Worm (Caenorhabditis elegans) whole organism, young adult: ENCODE data around the gene nmur-2.

Source experiments
- B0336.3 ChIP-seq: fragments of 200-800 bp; sonication (Bioruptor generic); IDR thresholded peaks from 2 replicates; pipeline ENCODE4 v1.3.6; 2022; ENCODE audit warnings: missing genetic modification characterization, missing compliant biosample characterization
- C06A6.2 ChIP-seq: fragments of 200-800 bp; sonication (Bioruptor generic); conservative IDR thresholded peaks from 2 replicates; pipeline ENCODE4 v1.3.6; 2022; ENCODE audit warnings: missing genetic modification characterization, missing compliant biosample characterization
- C17E4.6 ChIP-seq: fragments of 200-800 bp; sonication (Bioruptor generic); IDR thresholded peaks from 2 replicates; pipeline ENCODE4 v1.3.6; 2022; ENCODE audit warnings: missing genetic modification reagents, missing genetic modification characterization, missing compliant biosample characterization
- F33H1.4 ChIP-seq: fragments of 200-800 bp; sonication (Bioruptor generic); IDR thresholded peaks from 2 replicates; pipeline ENCODE4 v1.3.6; 2022; ENCODE audit warnings: missing genetic modification reagents, missing genetic modification characterization, missing compliant biosample characterization
- F37B4.10 ChIP-seq: fragments of 200-800 bp; sonication (Bioruptor generic); IDR thresholded peaks from 2 replicates; pipeline ENCODE4 v1.3.6; 2022; ENCODE audit warnings: missing genetic modification characterization, missing compliant biosample characterization
- F52B5.7 ChIP-seq: sonication (generic microtip); optimal IDR thresholded peaks from 2 replicates; lab custom pipeline; 2016; ENCODE audit warnings: mild to moderate bottlenecking, missing genetic modification characterization, missing compliant biosample characterization
- F57C9.4 ChIP-seq: sonication (generic microtip); optimal IDR thresholded peaks from 2 replicates; lab custom pipeline; 2017; ENCODE audit warnings: mild to moderate bottlenecking, missing genetic modification characterization, missing compliant biosample characterization
- K11D2.4 ChIP-seq: fragments of 200-800 bp; sonication (Bioruptor generic); IDR thresholded peaks from 2 replicates; pipeline ENCODE4 v1.3.6; 2022; ENCODE audit warnings: missing genetic modification reagents, missing genetic modification characterization, missing compliant biosample characterization
- Y95B8A.8 ChIP-seq: fragments of 200-800 bp; sonication (Bioruptor generic); IDR thresholded peaks from 2 replicates; pipeline ENCODE4 v1.3.6; 2022; ENCODE audit warnings: missing genetic modification reagents, missing genetic modification characterization, missing compliant biosample characterization
- aptf-2 ChIP-seq: fragments of 200-800 bp; sonication (Bioruptor generic); conservative IDR thresholded peaks from 2 replicates; pipeline ENCODE4 v1.3.6; 2022; ENCODE audit warnings: missing genetic modification reagents, missing genetic modification characterization, missing compliant biosample characterization
- aptf-3 ChIP-seq: fragments of 200-800 bp; sonication (Bioruptor generic); IDR thresholded peaks from 2 replicates; pipeline ENCODE4 v1.3.6; 2022; ENCODE audit warnings: missing genetic modification characterization, missing compliant biosample characterization
- attf-3 ChIP-seq: fragments of 200-800 bp; sonication (Bioruptor generic); conservative IDR thresholded peaks from 2 replicates; pipeline ENCODE4 v1.3.6; 2022; ENCODE audit warnings: missing genetic modification reagents, missing genetic modification characterization, missing compliant biosample characterization
- bed-2 ChIP-seq: fragments of 200-800 bp; sonication (Bioruptor generic); IDR thresholded peaks from 2 replicates; pipeline ENCODE4 v1.3.6; 2022; ENCODE audit warnings: missing genetic modification reagents, missing genetic modification characterization, missing compliant biosample characterization
- ccch-3 ChIP-seq: fragments of 200-800 bp; sonication (Bioruptor generic); optimal IDR thresholded peaks from 2 replicates; lab custom pipeline; 2018; ENCODE audit warnings: mild to moderate bottlenecking, missing genetic modification characterization, missing compliant biosample characterization
- cebp-1 ChIP-seq, 2 experiments: fragments of 200-800 bp in 1 of 2; sonication (Bioruptor generic) in 1 of 2; sonication (generic microtip) in 1 of 2; IDR thresholded peaks in 1 of 2; optimal IDR thresholded peaks in 1 of 2; 2 replicates each; pipeline versions ENCODE4 v1.3.6 to Lab custom; 2017 to 2022; ENCODE audit warnings: missing compliant biosample characterization in 2 of 2, missing genetic modification characterization in 2 of 2, mild to moderate bottlenecking in 1 of 2, missing genetic modification reagents in 1 of 2, moderate library complexity in 1 of 2
- ceh-27 ChIP-seq: fragments of 200-800 bp; sonication (Bioruptor generic); optimal IDR thresholded peaks from 2 replicates; lab custom pipeline; 2018; ENCODE audit warnings: mild to moderate bottlenecking, missing genetic modification characterization, moderate library complexity, missing compliant biosample characterization
- ceh-91 ChIP-seq: fragments of 200-800 bp; sonication (Bioruptor generic); IDR thresholded peaks from 2 replicates; pipeline ENCODE4 v1.3.6; 2022; ENCODE audit warnings: missing genetic modification reagents, missing genetic modification characterization, missing compliant biosample characterization
- dox-1 ChIP-seq: fragments of 200-800 bp; sonication (Bioruptor generic); IDR thresholded peaks from 2 replicates; pipeline ENCODE4 v1.3.6; 2022; ENCODE audit warnings: missing genetic modification reagents, missing genetic modification characterization, missing compliant biosample characterization
- dpff-1 ChIP-seq: sonication (generic microtip); optimal IDR thresholded peaks from 2 replicates; lab custom pipeline; 2017; ENCODE audit warnings: mild to moderate bottlenecking, missing genetic modification characterization, missing compliant biosample characterization
- egrh-3 ChIP-seq: fragments of 200-800 bp; sonication (Bioruptor generic); IDR thresholded peaks from 2 replicates; pipeline ENCODE4 v1.3.6; 2022; ENCODE audit warnings: missing genetic modification reagents, missing genetic modification characterization, missing compliant biosample characterization
- hlh-26 ChIP-seq: fragments of 200-800 bp; sonication (Bioruptor generic); conservative IDR thresholded peaks from 2 replicates; pipeline ENCODE4 v1.3.6; 2022; ENCODE audit warnings: missing genetic modification reagents, missing genetic modification characterization, missing compliant biosample characterization
- hrde-1 ChIP-seq: sonication (generic microtip); optimal IDR thresholded peaks from 2 replicates; lab custom pipeline; 2016; ENCODE audit warnings: missing genetic modification characterization, mild to moderate bottlenecking, missing compliant biosample characterization, moderate library complexity, missing genotype, missing genetic modification reagents, borderline replicate concordance
- let-607 ChIP-seq, 2 experiments: fragments of 200-800 bp in 1 of 2; sonication (Bioruptor generic) in 1 of 2; sonication (generic microtip) in 1 of 2; optimal IDR thresholded peaks; 2 replicates each; lab custom pipeline; 2016 to 2018; ENCODE audit warnings: mild to moderate bottlenecking in 2 of 2, missing compliant biosample characterization in 2 of 2, missing genetic modification characterization in 2 of 2, moderate library complexity in 2 of 2, missing genotype in 1 of 2
- madf-10 ChIP-seq: sonication (generic microtip); optimal IDR thresholded peaks from 2 replicates; lab custom pipeline; 2016; ENCODE audit warnings: mild to moderate bottlenecking, missing genetic modification characterization, missing compliant biosample characterization
- madf-3 ChIP-seq: fragments of 200-800 bp; sonication (Bioruptor generic); IDR thresholded peaks from 2 replicates; pipeline ENCODE4 v1.3.6; 2022; ENCODE audit warnings: missing genetic modification reagents, missing genetic modification characterization, missing compliant biosample characterization
- mcd-1 ChIP-seq: fragments of 200-800 bp; sonication (Bioruptor generic); IDR thresholded peaks from 2 replicates; pipeline ENCODE4 v1.3.6; 2022; ENCODE audit warnings: missing genetic modification reagents, missing genetic modification characterization, missing compliant biosample characterization
- nhr-120 ChIP-seq: fragments of 200-800 bp; sonication (Bioruptor generic); IDR thresholded peaks from 2 replicates; pipeline ENCODE4 v1.3.6; 2022; ENCODE audit warnings: missing genetic modification characterization, missing compliant biosample characterization
- nhr-90 ChIP-seq: sonication (generic microtip); optimal IDR thresholded peaks from 2 replicates; lab custom pipeline; 2016; ENCODE audit warnings: missing genotype, mild to moderate bottlenecking, missing genetic modification characterization, missing compliant biosample characterization
- rec-8 ChIP-seq, 2 experiments: sonication (generic microtip); optimal IDR thresholded peaks; 2 replicates each; lab custom pipeline; 2016; ENCODE audit warnings: mild to moderate bottlenecking in 2 of 2, missing genetic modification characterization in 2 of 2, missing genetic modification reagents in 2 of 2, missing genotype in 2 of 2, missing biosample characterization in 1 of 2, missing compliant biosample characterization in 1 of 2, moderate library complexity in 1 of 2
- sea-2 ChIP-seq: fragments of 200-800 bp; sonication (Bioruptor generic); IDR thresholded peaks from 2 replicates; pipeline ENCODE4 v1.3.6; 2022; ENCODE audit warnings: missing genetic modification characterization, missing compliant biosample characterization
- snpc-1.1 ChIP-seq: sonication (generic microtip); optimal IDR thresholded peaks from 2 replicates; lab custom pipeline; 2017; ENCODE audit warnings: missing genetic modification characterization, mild to moderate bottlenecking, missing compliant biosample characterization, antibody characterized with exemption, moderate library complexity, missing genotype, missing genetic modification reagents; ENCODE audit not compliant: insufficient read depth
- unc-62 ChIP-seq: fragments of 150-350 bp; optimal IDR thresholded peaks from 2 replicates; lab custom pipeline; 2014; ENCODE audit warnings: missing biosample characterization, missing genetic modification reagents, missing genetic modification characterization
- zfh-2 ChIP-seq: fragments of 200-800 bp; sonication (Bioruptor generic); conservative IDR thresholded peaks from 2 replicates; pipeline ENCODE4 v1.3.6; 2022; ENCODE audit warnings: missing genetic modification reagents, missing genetic modification characterization, missing compliant biosample characterization
- ztf-18 ChIP-seq: sonication (generic microtip); optimal IDR thresholded peaks from 2 replicates; lab custom pipeline; 2016; ENCODE audit warnings: missing genotype, mild to moderate bottlenecking, missing genetic modification characterization, missing compliant biosample characterization
- ztf-22 ChIP-seq: fragments of 200-800 bp; sonication (Bioruptor generic); optimal IDR thresholded peaks from 2 replicates; lab custom pipeline; 2018; ENCODE audit warnings: mild to moderate bottlenecking, missing genetic modification characterization, moderate library complexity, missing compliant biosample characterization
- ztf-3 ChIP-seq: fragments of 200-800 bp; sonication (Bioruptor generic); optimal IDR thresholded peaks from 2 replicates; lab custom pipeline; 2018; ENCODE audit warnings: mild to moderate bottlenecking, missing genetic modification characterization, missing compliant biosample characterization

The nmur-2 gene

ce11 chrII:107703-108102 lies 17.1 kb downstream of the nmur-2 start:
- TF ChIP-seq ztf-22 (GFP tag; lab: Kevin White, UChicago) (no peak), sea-2 (no peak), F37B4.10 (GFP tag; lab: Robert Waterston, UW) (no peak), ztf-18 (tag; lab: Kevin White, UChicago) (no peak), ztf-3 (GFP tag; lab: Kevin White, UChicago) (no peak), ceh-27 (GFP tag; lab: Kevin White, UChicago) (no peak), unc-62 (no peak), nhr-90 (tag; lab: Kevin White, UChicago) (no peak), madf-10 (tag; lab: Kevin White, UChicago) (no peak)

- TF ChIP-seq attf-3 (GFP tag; lab: Robert Waterston, UW) = no peak
- no peak for TF ChIP-seq ztf-22 (GFP tag; lab: Kevin White, UChicago)
- TF ChIP-seq madf-10 (tag; lab: Kevin White, UChicago) = no peak
- no peak for TF ChIP-seq F33H1.4 (GFP tag; lab: Robert Waterston, UW)
- no peak for TF ChIP-seq K11D2.4 (GFP tag; lab: Robert Waterston, UW)
- TF ChIP-seq ccch-3 (GFP tag; lab: Kevin White, UChicago) = no peak
- TF ChIP-seq nhr-120 (GFP tag; lab: Robert Waterston, UW) = no peak
Measured at ce11 chrII:105889-106288, 18.9 kb downstream of the nmur-2 start, which contains the start of gene txt-1. TSS of gene txt-1 (plus strand) at chrII:106189.

- TF ChIP-seq C06A6.2 (GFP tag; lab: Robert Waterston, UW) = no peak
- TF ChIP-seq egrh-3 (GFP tag; lab: Robert Waterston, UW) = peak; percentile 62; the same call in 1 of the 2 replicates
- no peak for TF ChIP-seq mcd-1 (GFP tag; lab: Robert Waterston, UW)
- 0 out of 2 replicates have a peak, but pooled peaks have one; percentile 8 for TF ChIP-seq ceh-91 (GFP tag; lab: Robert Waterston, UW)
- TF ChIP-seq aptf-2 = no peak
- peak; percentile 71 for TF ChIP-seq zfh-2 (GFP tag; lab: Robert Waterston, UW)
- TF ChIP-seq rec-8 (tag; optimal IDR thresholded peaks at IDR 0.05; lab: Kevin White, UChicago) = peak in 1 of 2 experiments; percentile 6
- TF ChIP-seq snpc-1.1 (tag; lab: Kevin White, UChicago) = no peak
- TF ChIP-seq dox-1 (GFP tag; lab: Robert Waterston, UW) = 0 out of 2 replicates have a peak, but pooled peaks have one; percentile 5
Measured at ce11 chrII:105327-105882, 19.4 kb downstream of the nmur-2 start.

ce11 chrII:104234-104633 lies 20.6 kb downstream of the nmur-2 start, which contains the start of gene col-68:
TSS of gene col-68 (plus strand) at chrII:104534.
- TF ChIP-seq F57C9.4 (tag; lab: Kevin White, UChicago) (no peak), dpff-1 (tag; lab: Kevin White, UChicago) (no peak), rec-8 (tag; optimal IDR thresholded peaks at IDR 0.05; lab: Kevin White, UChicago) (no peak), hlh-26 (GFP tag; lab: Robert Waterston, UW) (no peak), Y95B8A.8 (no peak), sea-2 (no peak), aptf-3 (GFP tag; lab: Robert Waterston, UW) (no peak), bed-2 (GFP tag; lab: Robert Waterston, UW) (no peak), let-607 (tag; optimal IDR thresholded peaks at IDR 0.05; lab: Kevin White, UChicago) (no peak)

- TF ChIP-seq C17E4.6 (GFP tag; lab: Robert Waterston, UW) (no peak), zfh-2 (GFP tag; lab: Robert Waterston, UW) (peak; percentile 71), madf-3 (0 out of 2 replicates have a peak, but pooled peaks have one; percentile 4), mcd-1 (GFP tag; lab: Robert Waterston, UW) (no peak; the same call in 1 of the 2 replicates), hrde-1 (peak; percentile 30), cebp-1 (GFP tag; IDR thresholded peaks at IDR 0.05; lab: Robert Waterston, UW) (no peak), cebp-1 (tag; optimal IDR thresholded peaks at IDR 0.05; lab: Kevin White, UChicago) (no peak), F52B5.7 (tag; lab: Kevin White, UChicago) (peak; percentile 50), B0336.3 (GFP tag; lab: Robert Waterston, UW) (0 out of 2 replicates have a peak, but pooled peaks have one; percentile 42), ceh-91 (GFP tag; lab: Robert Waterston, UW) (0 out of 2 replicates have a peak, but pooled peaks have one; percentile 29)
Measured at ce11 chrII:101176-101575, 23.6 kb downstream of the nmur-2 start.
